Worm (Caenorhabditis elegans) whole organism, mixed stage, embryonic: Measurements from ENCODE around the gene C25F9.14.

ENCODE experiments used
- bed-3 ChIP-seq: fragments of 200-800 bp; sonication (Bioruptor generic); optimal IDR thresholded peaks from 3 replicates; lab custom pipeline; 2018; ENCODE audit warnings: mild to moderate bottlenecking, missing genetic modification characterization, moderate library complexity, missing compliant biosample characterization
- blmp-1 ChIP-seq: fragments of 150-350 bp; optimal IDR thresholded peaks from 2 replicates; lab custom pipeline; 2014; ENCODE audit warnings: missing biosample characterization, missing genetic modification characterization
- ceh-39 ChIP-seq: fragments of 150-350 bp; optimal IDR thresholded peaks from 2 replicates; lab custom pipeline; 2014; ENCODE audit warnings: missing biosample characterization, missing genetic modification characterization
- ceh-43 ChIP-seq: fragments of 200-800 bp; sonication (Bioruptor generic); optimal IDR thresholded peaks from 2 replicates; lab custom pipeline; 2018; ENCODE audit warnings: mild to moderate bottlenecking, missing genetic modification characterization, moderate library complexity, missing compliant biosample characterization
- ceh-83 ChIP-seq: fragments of 200-800 bp; sonication (Bioruptor generic); optimal IDR thresholded peaks from 2 replicates; lab custom pipeline; 2018; ENCODE audit warnings: mild to moderate bottlenecking, missing genetic modification characterization, missing compliant biosample characterization
- cnd-1 ChIP-seq: fragments of 200-800 bp; sonication (Bioruptor generic); optimal IDR thresholded peaks from 2 replicates; lab custom pipeline; 2018; ENCODE audit warnings: mild to moderate bottlenecking, missing genetic modification characterization, missing compliant biosample characterization
- drap-1 ChIP-seq: fragments of 200-800 bp; sonication (Bioruptor generic); optimal IDR thresholded peaks from 3 replicates; lab custom pipeline; 2018; ENCODE audit warnings: mild to moderate bottlenecking, missing genetic modification characterization, missing compliant biosample characterization
- elt-1 ChIP-seq: sonication (generic microtip); optimal IDR thresholded peaks from 2 replicates; lab custom pipeline; 2017; ENCODE audit warnings: missing genetic modification characterization, mild to moderate bottlenecking, missing compliant biosample characterization, antibody characterized with exemption, moderate library complexity, borderline replicate concordance; ENCODE audit not compliant: insufficient read depth
- ham-2 ChIP-seq: fragments of 200-800 bp; sonication (Bioruptor generic); optimal IDR thresholded peaks from 2 replicates; lab custom pipeline; 2018; ENCODE audit warnings: mild to moderate bottlenecking, missing genetic modification characterization, missing compliant biosample characterization
- lin-13 ChIP-seq: fragments of 150-350 bp; optimal IDR thresholded peaks from 2 replicates; lab custom pipeline; 2014; ENCODE audit warnings: missing biosample characterization, missing genetic modification characterization
- lin-32 ChIP-seq: fragments of 200-800 bp; sonication (Bioruptor generic); optimal IDR thresholded peaks from 2 replicates; lab custom pipeline; 2018; ENCODE audit warnings: mild to moderate bottlenecking, missing genetic modification characterization, missing compliant biosample characterization
- lsy-2 ChIP-seq: fragments of 150-350 bp; optimal IDR thresholded peaks from 2 replicates; lab custom pipeline; 2014; ENCODE audit warnings: missing biosample characterization, missing genetic modification characterization
- mab-5 ChIP-seq: fragments of 150-350 bp; optimal IDR thresholded peaks from 2 replicates; lab custom pipeline; 2014; ENCODE audit warnings: missing biosample characterization, missing genetic modification characterization
- mep-1 ChIP-seq: fragments of 150-350 bp; optimal IDR thresholded peaks from 2 replicates; lab custom pipeline; 2017; ENCODE audit warnings: missing biosample characterization, missing genetic modification reagents, missing genetic modification characterization, inconsistent platforms
- mls-2 ChIP-seq: sonication (generic microtip); optimal IDR thresholded peaks from 2 replicates; lab custom pipeline; 2016; ENCODE audit warnings: mild to moderate bottlenecking, missing genetic modification characterization, moderate library complexity, missing compliant biosample characterization
- nhr-12 ChIP-seq: fragments of 150-350 bp; optimal IDR thresholded peaks from 2 replicates; lab custom pipeline; 2014; ENCODE audit warnings: missing biosample characterization, missing genetic modification characterization
- nhr-2 ChIP-seq: fragments of 150-350 bp; optimal IDR thresholded peaks from 2 replicates; lab custom pipeline; 2014; ENCODE audit warnings: missing biosample characterization, missing genetic modification characterization
- nhr-237 ChIP-seq: fragments of 150-350 bp; optimal IDR thresholded peaks from 2 replicates; lab custom pipeline; 2014; ENCODE audit warnings: missing biosample characterization, missing genetic modification characterization
- nhr-28 ChIP-seq: fragments of 150-350 bp; optimal IDR thresholded peaks from 2 replicates; lab custom pipeline; 2014; ENCODE audit warnings: missing biosample characterization, missing genetic modification characterization
- pha-4 ChIP-seq: fragments of 150-350 bp; optimal IDR thresholded peaks from 2 replicates; lab custom pipeline; 2018; ENCODE audit warnings: missing biosample characterization, missing genetic modification reagents, missing genetic modification characterization
- sem-2 ChIP-seq: fragments of 200-800 bp; sonication (Bioruptor generic); optimal IDR thresholded peaks from 2 replicates; lab custom pipeline; 2018; ENCODE audit warnings: mild to moderate bottlenecking, missing genetic modification characterization, missing compliant biosample characterization
- snpc-4 ChIP-seq: fragments of 150-350 bp; optimal IDR thresholded peaks from 2 replicates; lab custom pipeline; 2014; ENCODE audit warnings: missing biosample characterization, missing genetic modification characterization
- sptf-1 ChIP-seq: sonication (generic microtip); optimal IDR thresholded peaks from 2 replicates; lab custom pipeline; 2017; ENCODE audit warnings: mild to moderate bottlenecking, missing genetic modification characterization, moderate library complexity, missing compliant biosample characterization
- tbx-8 ChIP-seq: fragments of 200-800 bp; sonication (Bioruptor generic); optimal IDR thresholded peaks from 2 replicates; lab custom pipeline; 2018; ENCODE audit warnings: mild to moderate bottlenecking, missing genetic modification characterization, moderate library complexity, missing compliant biosample characterization
- unc-120 ChIP-seq: sonication (generic microtip); optimal IDR thresholded peaks from 2 replicates; lab custom pipeline; 2017; ENCODE audit warnings: missing genetic modification characterization, missing compliant biosample characterization; ENCODE audit not compliant: poor library complexity, severe bottlenecking
- unc-39 ChIP-seq: fragments of 150-350 bp; optimal IDR thresholded peaks from 2 replicates; lab custom pipeline; 2014; ENCODE audit warnings: missing biosample characterization, missing genetic modification characterization
- unc-62 ChIP-seq: fragments of 150-350 bp; optimal IDR thresholded peaks from 2 replicates; lab custom pipeline; 2014; ENCODE audit warnings: missing biosample characterization, missing genetic modification reagents, missing genetic modification characterization
- zip-8 ChIP-seq: fragments of 150-350 bp; optimal IDR thresholded peaks from 2 replicates; lab custom pipeline; 2014; ENCODE audit warnings: missing biosample characterization, missing genetic modification characterization
- ztf-11 ChIP-seq: fragments of 150-350 bp; optimal IDR thresholded peaks from 2 replicates; lab custom pipeline; 2014; ENCODE audit warnings: missing biosample characterization, missing genetic modification characterization

C25F9.14 gene

DNA sequence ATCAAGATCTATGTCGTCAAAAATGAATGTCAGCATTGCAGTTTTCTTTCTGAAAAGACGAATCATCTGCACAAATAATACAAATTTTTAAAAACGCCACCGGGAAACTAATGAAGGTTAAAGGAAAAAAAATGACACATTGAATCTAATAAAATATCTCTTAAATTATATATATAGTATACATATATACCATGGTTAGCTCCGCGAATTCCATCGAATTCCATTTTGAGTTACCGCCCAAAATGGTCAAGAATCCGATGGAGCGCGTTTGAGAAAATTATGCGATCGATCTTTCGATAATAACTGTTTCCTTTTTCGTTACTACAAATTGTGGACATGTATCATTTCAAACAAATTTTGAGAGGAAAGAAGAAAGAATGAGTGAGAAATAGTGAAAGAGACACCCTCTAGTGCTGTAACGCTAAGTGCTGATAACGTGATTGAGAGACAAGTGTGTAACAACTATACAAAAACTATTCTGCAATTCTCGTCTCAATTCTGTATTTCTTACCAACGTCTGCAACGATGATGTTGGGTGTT, 30.9 kb upstream of the C25F9.14 start, which contains the start of the genes C25F9.6 and C25F9.10:
Gene C25F9.6, minus strand, starts transcription at position 51 of the 540 bp plus-strand sequence.
Gene C25F9.10, plus strand, starts transcription at position 454 of the 540 bp plus-strand sequence.
- TF ChIP-seq lin-13 (tag; lab: Kevin White, UChicago) (no peak), ceh-83 (no peak), lsy-2 (tag; lab: Kevin White, UChicago) (no peak), zip-8 (tag; lab: Kevin White, UChicago) (no peak), drap-1 (no peak), pha-4 (tag; lab: Kevin White, UChicago) (no peak), ham-2 (no peak), unc-120 (tag; lab: Kevin White, UChicago) (no peak), nhr-237 (tag; lab: Kevin White, UChicago) (no peak), nhr-12 (tag; lab: Kevin White, UChicago) (no peak), unc-62 (GFP tag; lab: Kevin White, UChicago) (no peak), mab-5 (no peak), blmp-1 (tag; lab: Kevin White, UChicago) (no peak), ztf-11 (tag; lab: Kevin White, UChicago) (no peak), bed-3 (GFP tag; lab: Kevin White, UChicago) (no peak), snpc-4 (no peak), sptf-1 (tag; lab: Kevin White, UChicago) (no peak), lin-32 (GFP tag; lab: Kevin White, UChicago) (no peak), cnd-1 (tag; lab: Kevin White, UChicago) (no peak), mls-2 (tag; lab: Kevin White, UChicago) (no peak)

- TF ChIP-seq elt-1, result no peak
- no peak for TF ChIP-seq nhr-2 (tag; lab: Kevin White, UChicago)
- TF ChIP-seq sem-2, result no peak
- TF ChIP-seq ceh-39 (tag; lab: Kevin White, UChicago), result no peak
- TF ChIP-seq lsy-2 (tag; lab: Kevin White, UChicago), result no peak
- TF ChIP-seq mep-1, result no peak
- TF ChIP-seq, all 35 proteins: peak for 0
Measured at ce11 chrV:19410663-19411062, 25.6 kb upstream of the C25F9.14 start, which contains the start of gene C25F9.5. TSS of gene C25F9.5 (minus strand) at chrV:19410857.

DNA sequence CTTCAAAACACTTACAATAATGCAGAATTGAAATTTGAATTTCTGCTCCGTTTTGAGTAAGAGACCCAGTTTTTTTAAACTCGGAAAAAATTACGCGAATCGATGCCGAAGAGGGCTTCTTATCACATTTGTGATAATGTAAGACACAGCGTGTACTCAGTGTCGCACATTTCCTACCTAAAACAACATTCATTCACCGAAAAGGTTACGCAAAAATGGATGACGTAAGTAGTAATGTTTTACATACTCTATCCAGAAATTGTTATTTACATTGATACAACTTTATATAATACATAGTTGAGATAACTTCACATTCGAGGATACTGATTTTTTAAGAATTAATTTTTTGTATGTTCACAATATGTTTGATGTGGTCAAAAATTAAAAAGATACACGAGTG, 19.8 kb upstream of the C25F9.14 start, which contains the start of the genes C25F9.4 and C25F9.9:
Gene C25F9.4, minus strand, starts transcription at position 101 of the 400 bp plus-strand sequence.
Gene C25F9.9, plus strand, starts transcription at position 137 of the 400 bp plus-strand sequence.
- TF ChIP-seq unc-120 (tag; lab: Kevin White, UChicago) (no peak), nhr-28 (tag; lab: Kevin White, UChicago) (no peak), bed-3 (GFP tag; lab: Kevin White, UChicago) (no peak), snpc-4 (no peak), nhr-2 (tag; lab: Kevin White, UChicago) (no peak), unc-62 (GFP tag; lab: Kevin White, UChicago) (no peak), nhr-237 (tag; lab: Kevin White, UChicago) (no peak), ceh-83 (no peak), lsy-2 (tag; lab: Kevin White, UChicago) (no peak), blmp-1 (tag; lab: Kevin White, UChicago) (no peak), cnd-1 (tag; lab: Kevin White, UChicago) (no peak), tbx-8 (GFP tag; lab: Kevin White, UChicago) (no peak), pha-4 (tag; lab: Kevin White, UChicago) (no peak), drap-1 (no peak), nhr-12 (tag; lab: Kevin White, UChicago) (no peak), sem-2 (no peak), unc-39 (tag; lab: Kevin White, UChicago) (no peak)

DNA sequence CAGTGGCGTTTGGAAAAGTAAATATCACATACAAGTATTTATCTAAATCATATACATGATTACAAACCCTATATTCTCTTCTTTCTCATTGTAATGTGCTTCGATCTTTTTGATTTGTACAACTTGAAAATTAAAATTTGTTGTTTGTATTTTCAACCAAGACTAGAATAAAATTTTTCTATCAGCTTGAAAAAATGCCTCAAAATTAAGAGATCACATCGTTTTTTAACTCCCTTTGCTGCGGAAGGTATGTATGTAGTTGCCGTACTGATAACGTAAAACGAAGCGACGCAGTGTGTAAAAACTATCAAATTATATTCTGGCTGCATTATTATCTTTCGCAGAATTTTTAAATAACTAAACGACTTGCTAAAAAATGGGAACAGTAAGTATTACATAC, 18.4 kb upstream of the C25F9.14 start, which contains the start of gene C25F9.15:
Gene C25F9.15, plus strand, starts transcription at position 301 of the 400 bp plus-strand sequence.
- no peak for TF ChIP-seq sem-2

ce11 chrV:19421131-19421530, 15.2 kb upstream of the C25F9.14 start, which contains the start of gene C25F9.2:
TSS of gene C25F9.2 (plus strand) at chrV:19421471.
- no peak for TF ChIP-seq ceh-43 (GFP tag; lab: Kevin White, UChicago)
- no peak for TF ChIP-seq snpc-4
- TF ChIP-seq zip-8 (tag; lab: Kevin White, UChicago), result peak; percentile 99
